Worm (Caenorhabditis elegans): ENCODE measurements around the gene poml-1.

DNA sequence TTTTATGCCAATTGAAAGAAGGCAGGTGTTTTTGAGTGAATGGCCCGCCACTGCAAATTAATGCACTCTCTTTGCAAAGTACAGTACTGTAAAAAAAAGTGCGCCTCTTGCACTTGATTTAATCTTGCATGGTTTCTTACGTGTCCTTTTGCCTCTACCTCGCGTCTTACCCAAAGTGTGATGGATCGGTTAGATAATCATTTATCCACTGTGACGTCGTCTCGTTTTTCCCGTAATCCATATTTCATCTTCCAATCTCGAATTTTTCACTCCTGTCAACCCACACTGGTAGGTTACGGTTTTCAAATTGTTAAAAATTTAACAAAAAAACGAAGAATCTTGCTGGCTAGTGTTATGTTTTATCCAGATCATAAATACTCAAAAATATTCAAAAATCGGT is 14.0 kb upstream of the poml-1 start:
- TF ChIP-seq mab-9 (GFP tag; IDR thresholded peaks at IDR 0.05) (no peak), nhr-77 (tag; optimal IDR thresholded peaks at IDR 0.05) (no peak), egl-13 (tag; optimal IDR thresholded peaks at IDR 0.05) (no peak), ces-1 (GFP tag; optimal IDR thresholded peaks at IDR 0.05) (no peak), egl-27 (tag; optimal IDR thresholded peaks at IDR 0.05) (no peak), elt-3 (tag; optimal IDR thresholded peaks at IDR 0.05) (no peak), snpc-4 (tag; optimal IDR thresholded peaks at IDR 0.05) (no peak)
